Fruit fly (Drosophila melanogaster) whole organism, embryonic: Measurements from ENCODE around the gene prtp.

Experiments used
- Atf-2 ChIP-seq: fragments of 200-800 bp; sonication (Bioruptor generic); optimal IDR thresholded peaks from 2 replicates; lab custom pipeline; 2016; ENCODE audit warnings: missing biosample characterization, missing genetic modification characterization
- Blimp-1 ChIP-seq: fragments of 200-800 bp; sonication (Bioruptor generic); optimal IDR thresholded peaks from 3 replicates; lab custom pipeline; 2018; ENCODE audit warnings: missing biosample characterization, missing genetic modification characterization, mild to moderate bottlenecking, moderate library complexity, missing genetic modification reagents
- CG1024 ChIP-seq: fragments of 200-800 bp; sonication (Bioruptor generic); IDR thresholded peaks from 2 replicates; pipeline ENCODE4 v1.3.6; 2022; ENCODE audit warnings: missing biosample characterization, missing genetic modification characterization
- CG10274 ChIP-seq: fragments of 200-800 bp; sonication (Bioruptor generic); optimal IDR thresholded peaks from 3 replicates; lab custom pipeline; 2017; ENCODE audit warnings: missing biosample characterization, mild to moderate bottlenecking, missing genetic modification characterization
- CG10543 ChIP-seq: fragments of 200-800 bp; sonication (Bioruptor generic); optimal IDR thresholded peaks from 3 replicates; lab custom pipeline; 2017; ENCODE audit warnings: missing biosample characterization, mild to moderate bottlenecking, missing genetic modification characterization, moderate library complexity
- CG11247 ChIP-seq: fragments of 200-800 bp; sonication (Bioruptor generic); IDR thresholded peaks from 2 replicates; pipeline ENCODE4 v1.3.6; 2022; ENCODE audit warnings: missing biosample characterization, missing genetic modification characterization
- CG12219 ChIP-seq: fragments of 200-800 bp; sonication (Bioruptor generic); optimal IDR thresholded peaks from 3 replicates; lab custom pipeline; 2018; ENCODE audit warnings: missing biosample characterization, mild to moderate bottlenecking, missing genetic modification characterization
- CG15073 ChIP-seq: fragments of 200-800 bp; sonication (Bioruptor generic); optimal IDR thresholded peaks from 2 replicates; lab custom pipeline; 2016; ENCODE audit warnings: missing biosample characterization, missing genetic modification characterization
- CG15269 ChIP-seq: fragments of 200-800 bp; sonication (Bioruptor generic); optimal IDR thresholded peaks from 2 replicates; lab custom pipeline; 2018; ENCODE audit warnings: missing biosample characterization, mild to moderate bottlenecking, missing genetic modification characterization, moderate library complexity
- CG17361 ChIP-seq: fragments of 200-800 bp; sonication (Bioruptor generic); IDR thresholded peaks from 3 replicates; pipeline ENCODE4 v1.3.6; 2022; ENCODE audit warnings: missing biosample characterization, missing genetic modification characterization
- CG1792 ChIP-seq: fragments of 200-800 bp; sonication (Bioruptor generic); optimal IDR thresholded peaks from 2 replicates; lab custom pipeline; 2016; ENCODE audit warnings: missing biosample characterization, missing genetic modification characterization
- CG2199 ChIP-seq: fragments of 200-800 bp; sonication (Bioruptor generic); IDR thresholded peaks from 3 replicates; pipeline ENCODE4 v1.3.6; 2022; ENCODE audit warnings: missing biosample characterization, missing genetic modification characterization
- CG2678 ChIP-seq: fragments of 200-800 bp; sonication (Bioruptor generic); optimal IDR thresholded peaks from 3 replicates; lab custom pipeline; 2019; ENCODE audit warnings: missing biosample characterization, mild to moderate bottlenecking, missing genetic modification characterization, moderate library complexity
- CG2712 ChIP-seq: fragments of 200-800 bp; optimal IDR thresholded peaks from 3 replicates; lab custom pipeline; 2019; ENCODE audit warnings: missing biosample characterization, mild to moderate bottlenecking, missing genetic modification characterization, moderate library complexity
- CG3726 ChIP-seq: fragments of 200-800 bp; sonication (Bioruptor generic); IDR thresholded peaks from 3 replicates; pipeline ENCODE4, ENCODE4 v1.3.6; 2022; ENCODE audit warnings: missing biosample characterization, missing genetic modification characterization
- CG3838 ChIP-seq: fragments of 200-800 bp; sonication (Bioruptor generic); optimal IDR thresholded peaks from 3 replicates; lab custom pipeline; 2016; ENCODE audit warnings: missing biosample characterization, missing genetic modification characterization
- CG43689 ChIP-seq: fragments of 200-800 bp; sonication (Bioruptor generic); IDR thresholded peaks from 2 replicates; pipeline ENCODE4 v1.3.6; 2022; ENCODE audit warnings: missing biosample characterization, missing genetic modification characterization
- CG4404 ChIP-seq: fragments of 200-800 bp; sonication (Bioruptor generic); IDR thresholded peaks from 2 replicates; pipeline ENCODE4 v1.3.6; 2022; ENCODE audit warnings: missing biosample characterization, missing genetic modification characterization
- CG7745 ChIP-seq: fragments of 200-800 bp; sonication (Bioruptor generic); optimal IDR thresholded peaks from 2 replicates; lab custom pipeline; 2018; ENCODE audit warnings: missing biosample characterization, mild to moderate bottlenecking, missing genetic modification characterization, moderate library complexity
- CG9437 ChIP-seq: fragments of 200-800 bp; sonication (Bioruptor generic); optimal IDR thresholded peaks from 2 replicates; lab custom pipeline; 2018; ENCODE audit warnings: missing biosample characterization, mild to moderate bottlenecking, missing genetic modification characterization
- Deaf1 ChIP-seq: fragments of 200-800 bp; optimal IDR thresholded peaks from 3 replicates; lab custom pipeline; 2019; ENCODE audit warnings: missing biosample characterization, mild to moderate bottlenecking, missing genetic modification characterization, moderate library complexity
- Dip3 ChIP-seq: fragments of 200-800 bp; sonication (Bioruptor generic); optimal IDR thresholded peaks from 3 replicates; lab custom pipeline; 2016; ENCODE audit warnings: missing biosample characterization, missing genetic modification characterization
- ERR ChIP-seq: fragments of 200-800 bp; sonication (Bioruptor generic); optimal IDR thresholded peaks from 2 replicates; lab custom pipeline; 2016; ENCODE audit warnings: missing biosample characterization, missing genetic modification characterization
- Hr51 ChIP-seq, 2 experiments: fragments of 200-800 bp; sonication (Bioruptor generic); optimal IDR thresholded peaks; 2 replicates in 1 of 2; 3 replicates in 1 of 2; lab custom pipeline; 2016 to 2018; ENCODE audit warnings: missing biosample characterization in 2 of 2, missing genetic modification characterization in 2 of 2, mild to moderate bottlenecking in 1 of 2, moderate library complexity in 1 of 2
- Jarid2 ChIP-seq: fragments of 200-800 bp; sonication (Bioruptor generic); optimal IDR thresholded peaks from 3 replicates; lab custom pipeline; 2017; ENCODE audit warnings: mild to moderate bottlenecking, missing biosample characterization, missing genetic modification reagents, missing genetic modification characterization
- Kr ChIP-seq: fragments of 200-800 bp; sonication (Bioruptor generic); optimal IDR thresholded peaks from 2 replicates; lab custom pipeline; 2017; ENCODE audit warnings: missing biosample characterization, mild to moderate bottlenecking, missing genetic modification characterization
- MBD-R2 ChIP-seq: fragments of 200-800 bp; sonication (Bioruptor generic); IDR thresholded peaks from 2 replicates; pipeline ENCODE4 v1.3.6; 2022; ENCODE audit warnings: missing biosample characterization, missing genetic modification characterization
- Nf-YC ChIP-seq: fragments of 200-800 bp; optimal IDR thresholded peaks from 3 replicates; lab custom pipeline; 2019; ENCODE audit warnings: missing biosample characterization, mild to moderate bottlenecking, missing genetic modification characterization, moderate library complexity
- Oli ChIP-seq: fragments of 200-800 bp; sonication (Bioruptor generic); optimal IDR thresholded peaks from 2 replicates; lab custom pipeline; 2018; ENCODE audit warnings: missing biosample characterization, mild to moderate bottlenecking, missing genetic modification characterization, moderate library complexity
- ase ChIP-seq: fragments of 200-800 bp; sonication (Bioruptor generic); IDR thresholded peaks from 3 replicates; pipeline ENCODE4 v1.3.6; 2022; ENCODE audit warnings: missing biosample characterization, missing genetic modification characterization
- bigmax ChIP-seq: fragments of 200-800 bp; sonication (Bioruptor generic); optimal IDR thresholded peaks from 2 replicates; lab custom pipeline; 2018; ENCODE audit warnings: missing biosample characterization, mild to moderate bottlenecking, missing genetic modification characterization
- dmrt11E ChIP-seq: fragments of 200-800 bp; sonication (Bioruptor generic); optimal IDR thresholded peaks from 3 replicates; lab custom pipeline; 2018; ENCODE audit warnings: missing biosample characterization, mild to moderate bottlenecking, missing genetic modification characterization, moderate library complexity
- emc ChIP-seq: fragments of 200-800 bp; sonication (Bioruptor generic); optimal IDR thresholded peaks from 2 replicates; lab custom pipeline; 2016; ENCODE audit warnings: missing biosample characterization, missing genetic modification characterization
- fru ChIP-seq: fragments of >200 bp; optimal IDR thresholded peaks from 2 replicates; lab custom pipeline; 2017
- gcm2 ChIP-seq: fragments of 200-800 bp; sonication (Bioruptor generic); optimal IDR thresholded peaks from 2 replicates; lab custom pipeline; 2016; ENCODE audit warnings: missing biosample characterization, missing genetic modification characterization
- gt ChIP-seq: fragments of 200-800 bp; sonication (Bioruptor generic); IDR thresholded peaks from 2 replicates; pipeline ENCODE4 v1.3.6; 2022; ENCODE audit warnings: missing biosample characterization, missing genetic modification characterization
- hbn ChIP-seq: fragments of 200-800 bp; sonication (Bioruptor generic); IDR thresholded peaks from 2 replicates; pipeline ENCODE4 v1.3.6; 2022; ENCODE audit warnings: missing biosample characterization, missing genetic modification characterization; ENCODE audit not compliant: partially characterized antibody
- maf-S ChIP-seq: fragments of 200-800 bp; sonication (Bioruptor generic); optimal IDR thresholded peaks from 2 replicates; lab custom pipeline; 2016; ENCODE audit warnings: missing biosample characterization, missing genetic modification characterization
- mirr ChIP-seq: fragments of 200-800 bp; sonication (Bioruptor generic); optimal IDR thresholded peaks from 3 replicates; lab custom pipeline; 2018; ENCODE audit warnings: missing biosample characterization, mild to moderate bottlenecking, missing genetic modification characterization
- odd ChIP-seq: fragments of 200-800 bp; sonication (Bioruptor generic); optimal IDR thresholded peaks from 2 replicates; lab custom pipeline; 2017; ENCODE audit warnings: missing biosample characterization, mild to moderate bottlenecking, missing genetic modification characterization
- pho ChIP-seq: fragments of 200-800 bp; sonication (Bioruptor generic); optimal IDR thresholded peaks from 2 replicates; lab custom pipeline; 2016; ENCODE audit warnings: missing biosample characterization, missing genetic modification characterization
- pros ChIP-seq: fragments of 200-800 bp; sonication (Bioruptor generic); optimal IDR thresholded peaks from 3 replicates; lab custom pipeline; 2019; ENCODE audit warnings: missing biosample characterization, mild to moderate bottlenecking, missing genetic modification characterization, moderate library complexity
- repo ChIP-seq: fragments of 200-800 bp; sonication (Bioruptor generic); optimal IDR thresholded peaks from 2 replicates; lab custom pipeline; 2016; ENCODE audit warnings: missing biosample characterization, missing genetic modification characterization
- slou ChIP-seq: fragments of 200-800 bp; sonication (Bioruptor generic); optimal IDR thresholded peaks from 3 replicates; lab custom pipeline; 2016; ENCODE audit warnings: missing biosample characterization, missing genetic modification characterization
- sob ChIP-seq: fragments of 200-800 bp; sonication (Bioruptor generic); IDR thresholded peaks from 2 replicates; pipeline ENCODE4 v1.3.6; 2022; ENCODE audit warnings: missing biosample characterization, missing genetic modification characterization
- tap ChIP-seq: fragments of 200-800 bp; optimal IDR thresholded peaks from 3 replicates; lab custom pipeline; 2019; ENCODE audit warnings: missing biosample characterization, mild to moderate bottlenecking, missing genetic modification characterization, moderate library complexity
- tna ChIP-seq: fragments of 200-800 bp; sonication (Bioruptor generic); IDR thresholded peaks from 2 replicates; pipeline ENCODE4 v1.3.6; 2022; ENCODE audit warnings: missing biosample characterization, missing genetic modification characterization; ENCODE audit not compliant: partially characterized antibody
- zen ChIP-seq: fragments of 200-800 bp; sonication (Bioruptor generic); optimal IDR thresholded peaks from 3 replicates; lab custom pipeline; 2018; ENCODE audit warnings: missing biosample characterization, mild to moderate bottlenecking, missing genetic modification characterization, moderate library complexity

The prtp gene

dm6 chrX:11715937-11716730 lies 422 bp upstream of the prtp start (continued):
- TF ChIP-seq odd (GFP tag; lab: Kevin White, UChicago), result peak; percentile 90
- TF ChIP-seq gcm2, result peak; percentile 61
- peak; percentile 64 for TF ChIP-seq repo (GFP tag; lab: Kevin White, UChicago)
- peak; percentile 67 for TF ChIP-seq Deaf1 (tag; lab: Kevin White, UChicago)
- TF ChIP-seq Hr51 (GFP tag; optimal IDR thresholded peaks at IDR 0.05; lab: Kevin White, UChicago), result peak; percentile 77 to 88
- TF ChIP-seq bigmax (GFP tag; lab: Kevin White, UChicago), result no peak
- peak; percentile 37 for TF ChIP-seq CG10543
- TF ChIP-seq dmrt11E (tag; lab: Kevin White, UChicago), result peak; percentile 91
- peak; percentile 45; the same call in 1 of the 3 replicates for TF ChIP-seq CG3726 (GFP tag; lab: Robert Waterston, UW)
- peak; percentile 81 for TF ChIP-seq Blimp-1 (GFP tag; lab: Kevin White, UChicago)
- peak; percentile 6 for TF ChIP-seq fru (lab: Kevin White, UChicago)
- no peak for TF ChIP-seq CG7745 (tag; lab: Kevin White, UChicago)
- no peak for TF ChIP-seq CG1024 (GFP tag; lab: Robert Waterston, UW)
- peak; percentile 90 for TF ChIP-seq CG10274 (GFP tag; lab: Kevin White, UChicago)
- peak; percentile 84 for TF ChIP-seq ERR (GFP tag; lab: Kevin White, UChicago)
- peak; percentile 85 for TF ChIP-seq zen
- peak; percentile 92 for TF ChIP-seq Oli (tag; lab: Kevin White, UChicago)
- peak; percentile 66 for TF ChIP-seq Jarid2 (GFP tag; lab: Kevin White, UChicago)
- TF ChIP-seq Nf-YC (tag; lab: Kevin White, UChicago), result peak; percentile 74
- TF ChIP-seq tna (GFP tag; lab: Robert Waterston, UW), result peak; percentile 29; the same call in 1 of the 2 replicates
- TF ChIP-seq pho (GFP tag; lab: Kevin White, UChicago), result peak; percentile 92
- TF ChIP-seq MBD-R2 (GFP tag; lab: Robert Waterston, UW), result peak; percentile 31; the same call in 1 of the 2 replicates
- peak; percentile 86 for TF ChIP-seq tap (tag; lab: Kevin White, UChicago)
- no peak for TF ChIP-seq CG43689 (GFP tag; lab: Robert Waterston, UW)
- TF ChIP-seq CG1792, result peak; percentile 79
- TF ChIP-seq CG15073, result peak; percentile 23
- peak; percentile 83 for TF ChIP-seq Dip3
- TF ChIP-seq Atf-2, result peak; percentile 84
- no peak for TF ChIP-seq gt
- TF ChIP-seq hbn, result no peak; the same call in none of the 2 replicates
- TF ChIP-seq CG3838 (GFP tag; lab: Kevin White, UChicago), result peak; percentile 44
- peak; percentile 93 for TF ChIP-seq CG2678 (tag; lab: Kevin White, UChicago)
- TF ChIP-seq maf-S (GFP tag; lab: Kevin White, UChicago), result peak; percentile 69
- TF ChIP-seq CG4404, result peak; percentile 82
- TF ChIP-seq slou (GFP tag; lab: Kevin White, UChicago), result peak; percentile 83
- TF ChIP-seq Kr (GFP tag; lab: Kevin White, UChicago), result no peak
- peak; percentile 63; the same call in 2 of the 3 replicates for TF ChIP-seq CG2199 (GFP tag; lab: Robert Waterston, UW)
- TF ChIP-seq CG12219 (GFP tag; lab: Kevin White, UChicago), result peak; percentile 86
- peak; percentile 63; the same call in 2 of the 3 replicates for TF ChIP-seq ase
- TF ChIP-seq sob, result peak; percentile 82
- TF ChIP-seq CG9437 (GFP tag; lab: Kevin White, UChicago), result peak; percentile 82
- TF ChIP-seq pros (GFP tag; lab: Kevin White, UChicago), result peak; percentile 73
- peak; percentile 93 for TF ChIP-seq CG2712
- peak; percentile 78 for TF ChIP-seq emc
- peak; percentile 90 for TF ChIP-seq CG15269 (tag; lab: Kevin White, UChicago)
- peak; percentile 9 for TF ChIP-seq mirr (GFP tag; lab: Kevin White, UChicago)
- peak; percentile 89 for TF ChIP-seq CG17361 (GFP tag; lab: Robert Waterston, UW)
- peak; percentile 61 for TF ChIP-seq CG11247 (GFP tag; lab: Robert Waterston, UW)
